Worm (Caenorhabditis elegans): ENCODE data around the gene mrpl-18.

Gene mrpl-18

DNA sequence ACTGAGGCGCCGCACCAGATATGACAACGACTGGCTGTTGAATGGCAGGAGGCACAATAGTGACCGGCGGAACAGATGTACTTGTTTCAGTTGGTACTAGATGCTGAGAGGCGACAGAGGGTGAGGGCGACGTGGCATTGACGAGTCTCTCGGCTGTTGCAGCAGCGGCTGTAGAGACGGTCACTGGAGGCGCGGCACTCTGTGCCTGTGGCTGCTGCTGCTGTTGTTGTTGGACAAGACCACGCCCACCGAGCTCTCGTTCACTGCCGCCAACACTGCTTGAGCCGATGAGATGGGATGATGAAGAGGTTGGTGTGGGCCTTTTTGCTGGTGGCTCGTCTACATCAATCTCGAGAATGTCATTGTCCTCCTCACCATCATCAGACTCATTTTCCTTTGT lies 27.7 kb upstream of the mrpl-18 start:
- TF ChIP-seq ztf-29 (GFP tag; IDR thresholded peaks at IDR 0.05) (no peak), ztf-23 (GFP tag; IDR thresholded peaks at IDR 0.05) (no peak), flt-1 (GFP tag; IDR thresholded peaks at IDR 0.05) (no peak), cog-1 (tag; optimal IDR thresholded peaks at IDR 0.05) (no peak), ref-1 (GFP tag; conservative IDR thresholded peaks at IDR 0.05) (no peak), T22C8.4 (GFP tag; IDR thresholded peaks at IDR 0.05) (no peak), tab-1 (GFP tag; IDR thresholded peaks at IDR 0.05) (no peak), med-1 (GFP tag; optimal IDR thresholded peaks at IDR 0.05; ENCODE audit: insufficient read depth) (no peak), klf-2 (GFP tag; conservative IDR thresholded peaks at IDR 0.05) (no peak)

DNA sequence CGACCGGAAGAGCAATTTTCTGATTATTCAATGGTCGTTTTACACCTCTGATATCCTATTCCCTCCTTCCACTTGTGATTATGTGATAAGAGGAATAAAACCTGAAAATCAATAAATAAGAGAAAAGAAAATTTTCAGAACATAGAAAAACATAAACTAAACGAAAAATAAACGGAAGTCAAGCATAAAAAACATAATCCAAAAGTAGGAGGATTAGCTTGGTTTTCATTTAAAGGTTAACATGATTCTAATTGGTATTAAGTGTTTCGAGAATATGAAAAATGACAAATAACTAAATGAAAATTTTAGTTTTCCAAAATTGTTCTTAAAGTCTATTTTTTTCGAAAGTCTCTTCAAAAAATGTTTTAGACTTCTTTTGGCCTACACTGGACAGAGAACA lies 23.7 kb upstream of the mrpl-18 start, which contains the start of gene gei-8:
gei-8 (minus strand) TSS at position 101 of the 400 bp plus-strand sequence.
- TF ChIP-seq ztf-29 (GFP tag; IDR thresholded peaks at IDR 0.05) (no peak), klf-2 (GFP tag; conservative IDR thresholded peaks at IDR 0.05) (no peak)

ce11 chrIII:8121923-8122322 lies 22.9 kb upstream of the mrpl-18 start:
- TF ChIP-seq ztf-29 (GFP tag; IDR thresholded peaks at IDR 0.05) (no peak), flt-1 (GFP tag; IDR thresholded peaks at IDR 0.05) (no peak), ztf-23 (GFP tag; IDR thresholded peaks at IDR 0.05) (no peak), ref-1 (GFP tag; conservative IDR thresholded peaks at IDR 0.05) (no peak), cog-1 (tag; optimal IDR thresholded peaks at IDR 0.05) (no peak), med-1 (GFP tag; optimal IDR thresholded peaks at IDR 0.05; ENCODE audit: insufficient read depth) (no peak), T22C8.4 (GFP tag; IDR thresholded peaks at IDR 0.05) (no peak), tab-1 (GFP tag; IDR thresholded peaks at IDR 0.05) (no peak), klf-2 (GFP tag; conservative IDR thresholded peaks at IDR 0.05) (no peak)

DNA sequence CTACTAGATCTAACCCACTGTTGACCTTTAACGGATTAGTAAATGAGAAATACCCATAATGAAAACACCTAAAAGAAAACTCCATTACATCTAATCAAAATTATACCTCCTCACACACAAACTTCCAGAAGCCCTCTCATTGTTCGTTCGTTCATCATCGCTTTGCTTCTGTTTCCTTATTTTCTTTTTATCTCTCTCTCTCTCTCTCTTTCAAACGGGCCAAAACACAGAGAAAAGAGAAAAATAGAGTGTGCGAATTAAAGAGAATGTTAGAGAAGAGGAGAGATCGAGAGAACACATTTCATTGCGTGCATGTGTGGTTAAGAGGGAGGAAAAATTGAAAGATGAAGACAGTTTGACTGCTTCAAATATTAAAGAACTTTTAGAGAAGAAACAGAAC lies 20.5 kb upstream of the mrpl-18 start:
- TF ChIP-seq cog-1 (tag; optimal IDR thresholded peaks at IDR 0.05) (peak; percentile 21), flt-1 (GFP tag; IDR thresholded peaks at IDR 0.05) (no peak)

ce11 chrIII:8125234-8125633 lies 19.6 kb upstream of the mrpl-18 start:
- TF ChIP-seq med-1 (GFP tag; optimal IDR thresholded peaks at IDR 0.05; ENCODE audit: insufficient read depth) (no peak), ztf-23 (GFP tag; IDR thresholded peaks at IDR 0.05) (no peak), flt-1 (GFP tag; IDR thresholded peaks at IDR 0.05) (no peak), ztf-29 (GFP tag; IDR thresholded peaks at IDR 0.05) (peak; percentile 55; the same call in 1 of the 2 replicates), cog-1 (tag; optimal IDR thresholded peaks at IDR 0.05) (peak; percentile 23), ref-1 (GFP tag; conservative IDR thresholded peaks at IDR 0.05) (no peak)

DNA sequence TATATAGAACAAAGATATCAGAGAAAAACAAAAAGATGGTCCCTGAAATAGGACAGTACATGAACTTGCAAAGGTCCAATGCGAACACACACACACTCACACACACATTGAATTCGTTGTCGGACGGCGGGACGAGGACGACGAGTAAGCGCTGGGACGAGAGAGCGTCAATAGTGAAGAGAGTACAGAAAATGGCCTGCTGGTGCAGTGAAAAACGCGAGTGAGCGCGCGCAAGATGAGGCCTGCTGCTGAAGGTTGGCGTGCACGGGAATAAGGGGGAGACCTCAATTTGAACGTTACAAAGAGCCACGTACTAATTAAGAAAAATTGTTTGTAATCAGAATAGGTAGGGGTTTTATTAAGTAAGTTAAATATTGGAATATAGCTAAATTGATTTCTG lies 17.8 kb upstream of the mrpl-18 start:
- no peak for TF ChIP-seq ref-1 (GFP tag; conservative IDR thresholded peaks at IDR 0.05)
- 0 out of 2 replicates have a peak, but pooled peaks have one; percentile 11 for TF ChIP-seq klf-2 (GFP tag; conservative IDR thresholded peaks at IDR 0.05)

DNA sequence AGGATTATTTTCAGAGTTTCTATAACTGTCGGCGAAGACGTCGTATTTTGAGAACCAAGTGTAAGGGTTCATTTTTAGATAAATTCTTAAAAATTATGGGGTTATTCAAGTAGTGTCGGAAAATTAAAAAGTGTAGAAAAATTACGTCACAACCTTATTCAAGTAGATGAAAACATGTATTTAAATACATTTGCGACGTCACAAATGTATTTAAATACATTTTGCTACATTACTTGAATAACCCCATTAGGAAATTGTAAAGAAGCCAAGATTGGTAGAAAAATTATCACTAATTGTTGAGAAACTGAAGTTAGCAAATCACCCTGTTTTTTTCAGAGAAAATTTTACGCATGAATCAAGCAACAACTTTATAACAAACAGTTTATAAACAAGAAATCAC lies 15.6 kb upstream of the mrpl-18 start:
- TF ChIP-seq ref-1 (GFP tag; conservative IDR thresholded peaks at IDR 0.05) (no peak), ztf-29 (GFP tag; IDR thresholded peaks at IDR 0.05) (no peak), klf-2 (GFP tag; conservative IDR thresholded peaks at IDR 0.05) (no peak)

DNA sequence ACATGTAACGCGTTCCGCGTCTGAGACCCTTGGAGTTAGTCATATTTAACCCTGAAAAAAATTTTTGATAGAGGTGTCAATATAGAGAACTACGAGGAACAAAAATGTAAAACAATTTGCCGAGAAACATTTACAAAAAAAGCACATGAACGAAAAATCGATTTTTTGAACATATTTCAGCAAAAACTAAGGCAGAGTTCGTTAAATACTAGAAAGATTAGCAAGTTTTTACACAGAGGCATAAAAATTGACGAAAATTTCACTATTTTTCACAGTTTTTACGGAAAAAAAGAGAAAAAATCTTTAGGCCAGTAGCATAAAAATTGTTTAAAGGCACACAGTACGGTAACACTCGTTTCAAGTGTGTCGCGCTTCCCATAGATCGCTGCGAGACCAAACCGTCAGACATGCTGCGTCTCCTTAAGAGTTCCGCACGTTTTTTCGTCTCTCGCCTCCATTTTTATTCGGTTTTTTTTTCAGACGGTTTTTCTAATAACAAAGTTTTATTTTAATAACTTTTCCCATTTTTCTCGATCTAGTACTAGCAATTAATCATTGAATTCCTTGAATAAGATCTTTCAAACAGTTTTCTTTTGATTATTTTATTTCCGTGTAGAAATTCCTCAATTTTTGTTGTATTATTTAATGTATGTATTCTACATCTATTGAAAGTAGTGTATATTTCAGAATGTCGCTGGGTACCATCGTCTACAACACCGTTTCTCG lies 14.5 kb upstream of the mrpl-18 start, which contains the start of the genes rpl-21 and C14B9.10:
rpl-21 (minus strand) TSS at position 51 of the 726 bp plus-strand sequence.
C14B9.10 (plus strand) TSS at position 676 of the 726 bp plus-strand sequence.
- TF ChIP-seq cog-1 (tag; optimal IDR thresholded peaks at IDR 0.05) (no peak), med-1 (GFP tag; optimal IDR thresholded peaks at IDR 0.05; ENCODE audit: insufficient read depth) (no peak), T22C8.4 (GFP tag; IDR thresholded peaks at IDR 0.05) (no peak), tab-1 (GFP tag; IDR thresholded peaks at IDR 0.05) (no peak), ref-1 (GFP tag; conservative IDR thresholded peaks at IDR 0.05) (no peak), flt-1 (GFP tag; IDR thresholded peaks at IDR 0.05) (no peak), klf-2 (GFP tag; conservative IDR thresholded peaks at IDR 0.05) (no peak), ztf-23 (GFP tag; IDR thresholded peaks at IDR 0.05) (no peak), ztf-29 (GFP tag; IDR thresholded peaks at IDR 0.05) (no peak)

ce11 chrIII:8132496-8132895 lies 12.3 kb upstream of the mrpl-18 start:
- TF ChIP-seq klf-2 (GFP tag; conservative IDR thresholded peaks at IDR 0.05) (no peak), ztf-29 (GFP tag; IDR thresholded peaks at IDR 0.05) (no peak), ztf-23 (GFP tag; IDR thresholded peaks at IDR 0.05) (no peak), tab-1 (GFP tag; IDR thresholded peaks at IDR 0.05) (no peak)

DNA sequence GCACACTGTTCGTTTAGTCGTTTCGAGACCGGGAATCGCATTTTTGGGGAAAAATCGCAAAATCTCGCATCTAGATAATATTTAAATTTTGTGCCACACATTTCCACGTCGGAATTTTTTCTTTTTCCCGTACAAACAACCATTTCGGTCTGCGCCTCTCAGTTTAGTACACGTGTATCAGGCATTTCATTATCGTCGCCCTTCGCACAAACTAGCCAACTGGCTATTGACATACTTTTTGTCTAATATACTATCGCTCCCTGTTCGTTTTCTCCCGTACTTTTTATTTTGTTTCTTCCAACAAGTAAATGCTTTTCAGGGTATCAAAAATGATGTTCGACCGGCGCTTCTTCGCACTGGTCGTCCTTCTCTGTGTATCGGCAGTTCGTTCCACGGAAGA lies 11.5 kb upstream of the mrpl-18 start, which contains the start of gene C14B9.2:
C14B9.2 (plus strand) TSS at position 320 of the 400 bp plus-strand sequence.
- TF ChIP-seq med-1 (GFP tag; optimal IDR thresholded peaks at IDR 0.05; ENCODE audit: insufficient read depth): no peak
- TF ChIP-seq cog-1 (tag; optimal IDR thresholded peaks at IDR 0.05): no peak
- TF ChIP-seq flt-1 (GFP tag; IDR thresholded peaks at IDR 0.05): no peak
- no peak for TF ChIP-seq T22C8.4 (GFP tag; IDR thresholded peaks at IDR 0.05)
- no peak for TF ChIP-seq tab-1 (GFP tag; IDR thresholded peaks at IDR 0.05)
- no peak for TF ChIP-seq ref-1 (GFP tag; conservative IDR thresholded peaks at IDR 0.05)
- no peak for TF ChIP-seq ztf-23 (GFP tag; IDR thresholded peaks at IDR 0.05)
- no peak for TF ChIP-seq klf-2 (GFP tag; conservative IDR thresholded peaks at IDR 0.05)
- no peak for TF ChIP-seq ztf-29 (GFP tag; IDR thresholded peaks at IDR 0.05)

Data from whole organism, midembryonic.